Fruit fly (Drosophila melanogaster) whole organism, embryonic: ENCODE data around the gene Ccp84Ad.

Experiments
- Antp ChIP-seq: fragments of 200-800 bp; sonication (Bioruptor generic); optimal IDR thresholded peaks from 3 replicates; lab custom pipeline; 2016; ENCODE audit warnings: missing biosample characterization, missing genetic modification characterization
- B-H2 ChIP-seq: fragments of 200-800 bp; sonication (Bioruptor generic); optimal IDR thresholded peaks from 2 replicates; lab custom pipeline; 2018; ENCODE audit warnings: missing biosample characterization, mild to moderate bottlenecking, missing genetic modification characterization
- CG10267 ChIP-seq: fragments of 200-800 bp; sonication (Bioruptor generic); optimal IDR thresholded peaks from 2 replicates; lab custom pipeline; 2018; ENCODE audit warnings: missing biosample characterization, mild to moderate bottlenecking, missing genetic modification characterization, moderate library complexity
- CG10321 ChIP-seq: fragments of 200-800 bp; sonication (Bioruptor generic); IDR thresholded peaks from 2 replicates; pipeline ENCODE4 v1.3.6; 2022; ENCODE audit warnings: missing biosample characterization, missing genetic modification characterization
- CG11723 ChIP-seq: fragments of 200-800 bp; sonication (Bioruptor generic); optimal IDR thresholded peaks from 2 replicates; lab custom pipeline; 2017; ENCODE audit warnings: missing biosample characterization, mild to moderate bottlenecking, missing genetic modification characterization
- CG12659 ChIP-seq: fragments of 200-800 bp; sonication (Bioruptor generic); optimal IDR thresholded peaks from 3 replicates; lab custom pipeline; 2017; ENCODE audit warnings: mild to moderate bottlenecking, missing biosample characterization, missing genetic modification reagents, missing genetic modification characterization
- CG13775 ChIP-seq: fragments of 200-800 bp; sonication (Bioruptor generic); optimal IDR thresholded peaks from 3 replicates; lab custom pipeline; 2017; ENCODE audit warnings: missing biosample characterization, mild to moderate bottlenecking, missing genetic modification characterization
- CG15514 ChIP-seq: fragments of 200-800 bp; sonication (Bioruptor generic); optimal IDR thresholded peaks from 3 replicates; lab custom pipeline; 2017; ENCODE audit warnings: missing biosample characterization, missing genetic modification characterization, mild to moderate bottlenecking, moderate library complexity, missing genetic modification reagents
- CG16813 ChIP-seq: fragments of 200-800 bp; sonication (Bioruptor generic); IDR thresholded peaks from 3 replicates; pipeline ENCODE4 v1.3.6; 2022; ENCODE audit warnings: missing biosample characterization, missing genetic modification characterization; ENCODE audit not compliant: partially characterized antibody
- CG1792 ChIP-seq: fragments of 200-800 bp; sonication (Bioruptor generic); optimal IDR thresholded peaks from 2 replicates; lab custom pipeline; 2016; ENCODE audit warnings: missing biosample characterization, missing genetic modification characterization
- CG2678 ChIP-seq: fragments of 200-800 bp; sonication (Bioruptor generic); optimal IDR thresholded peaks from 3 replicates; lab custom pipeline; 2019; ENCODE audit warnings: missing biosample characterization, mild to moderate bottlenecking, missing genetic modification characterization, moderate library complexity
- CG30020 ChIP-seq: fragments of 200-800 bp; optimal IDR thresholded peaks from 2 replicates; lab custom pipeline; 2019; ENCODE audit warnings: missing biosample characterization, mild to moderate bottlenecking, missing genetic modification characterization, moderate library complexity
- CG33557 ChIP-seq: fragments of 200-800 bp; sonication (Bioruptor generic); optimal IDR thresholded peaks from 2 replicates; lab custom pipeline; 2019; ENCODE audit warnings: missing biosample characterization, mild to moderate bottlenecking, missing genetic modification characterization, moderate library complexity
- CG3726 ChIP-seq: fragments of 200-800 bp; sonication (Bioruptor generic); IDR thresholded peaks from 3 replicates; pipeline ENCODE4, ENCODE4 v1.3.6; 2022; ENCODE audit warnings: missing biosample characterization, missing genetic modification characterization
- CG4282 ChIP-seq: fragments of 200-800 bp; sonication (Bioruptor generic); optimal IDR thresholded peaks from 2 replicates; lab custom pipeline; 2016; ENCODE audit warnings: missing biosample characterization, missing genetic modification characterization
- CG4328 ChIP-seq: fragments of 200-800 bp; sonication (Bioruptor generic); optimal IDR thresholded peaks from 3 replicates; lab custom pipeline; 2017; ENCODE audit warnings: missing biosample characterization, missing genetic modification reagents, missing genetic modification characterization
- CG6683 ChIP-seq: fragments of 200-800 bp; sonication (Bioruptor generic); optimal IDR thresholded peaks from 2 replicates; lab custom pipeline; 2017; ENCODE audit warnings: missing biosample characterization, mild to moderate bottlenecking, missing genetic modification characterization, missing genetic modification reagents
- CG6813 ChIP-seq: fragments of 200-800 bp; sonication (Bioruptor generic); optimal IDR thresholded peaks from 2 replicates; lab custom pipeline; 2017; ENCODE audit warnings: missing biosample characterization, missing genetic modification characterization, mild to moderate bottlenecking, moderate library complexity, missing genetic modification reagents
- CoRest ChIP-seq: fragments of 200-800 bp; sonication (Bioruptor generic); optimal IDR thresholded peaks from 3 replicates; lab custom pipeline; 2018; ENCODE audit warnings: missing biosample characterization, mild to moderate bottlenecking, missing genetic modification characterization, moderate library complexity
- Dll ChIP-seq: fragments of 200-800 bp; sonication (Bioruptor generic); IDR thresholded peaks from 4 replicates; pipeline ENCODE4 v1.3.6; 2022; ENCODE audit warnings: missing biosample characterization, missing genetic modification characterization; ENCODE audit not compliant: partially characterized antibody
- ERR ChIP-seq: fragments of 200-800 bp; sonication (Bioruptor generic); optimal IDR thresholded peaks from 2 replicates; lab custom pipeline; 2016; ENCODE audit warnings: missing biosample characterization, missing genetic modification characterization
- HmgZ ChIP-seq: fragments of 200-800 bp; sonication (Bioruptor generic); optimal IDR thresholded peaks from 2 replicates; lab custom pipeline; 2018; ENCODE audit warnings: missing biosample characterization, mild to moderate bottlenecking, missing genetic modification characterization
- Lpt ChIP-seq: fragments of >200 bp; optimal IDR thresholded peaks from 2 replicates; lab custom pipeline; 2018; ENCODE audit warnings: missing biosample characterization, missing genetic modification characterization
- MTF-1 ChIP-seq: fragments of 200-800 bp; sonication (Bioruptor generic); optimal IDR thresholded peaks from 2 replicates; lab custom pipeline; 2018; ENCODE audit warnings: missing biosample characterization, mild to moderate bottlenecking, missing genetic modification characterization, borderline replicate concordance
- Mad ChIP-seq: fragments of 200-800 bp; sonication (Bioruptor generic); optimal IDR thresholded peaks from 2 replicates; lab custom pipeline; 2016; ENCODE audit warnings: missing biosample characterization, missing genetic modification characterization
- Med ChIP-seq: fragments of 200-800 bp; sonication (Bioruptor generic); peaks from one replicate; lab custom pipeline; 2016; ENCODE audit warnings: missing biosample characterization, missing genetic modification characterization, mild to moderate bottlenecking, inconsistent platforms, moderate library complexity
- Sox102F ChIP-seq: fragments of 200-800 bp; sonication (Bioruptor generic); optimal IDR thresholded peaks from 2 replicates; lab custom pipeline; 2018; ENCODE audit warnings: missing biosample characterization, mild to moderate bottlenecking, missing genetic modification characterization, moderate library complexity
- amos ChIP-seq: fragments of 200-800 bp; sonication (Bioruptor generic); IDR thresholded peaks from 2 replicates; pipeline ENCODE4 v1.3.6; 2022; ENCODE audit warnings: missing biosample characterization, missing genetic modification characterization; ENCODE audit not compliant: partially characterized antibody
- ato ChIP-seq: fragments of 200-800 bp; sonication (Bioruptor generic); IDR thresholded peaks from 2 replicates; pipeline ENCODE4 v1.3.6; 2022; ENCODE audit warnings: missing biosample characterization, missing genetic modification characterization; ENCODE audit not compliant: partially characterized antibody
- bab2 ChIP-seq: fragments of 200-800 bp; sonication (Bioruptor generic); optimal IDR thresholded peaks from 2 replicates; lab custom pipeline; 2016; ENCODE audit warnings: missing biosample characterization, missing genetic modification characterization
- bbx ChIP-seq: fragments of 200-800 bp; sonication (Bioruptor generic); IDR thresholded peaks from 2 replicates; pipeline ENCODE4 v1.3.6; 2022; ENCODE audit warnings: missing biosample characterization, missing genetic modification characterization; ENCODE audit not compliant: partially characterized antibody
- crp ChIP-seq, 2 experiments: fragments of 200-800 bp; sonication (Bioruptor generic); optimal IDR thresholded peaks; 2 replicates in 1 of 2; 3 replicates in 1 of 2; lab custom pipeline; 2017; ENCODE audit warnings: missing biosample characterization in 2 of 2, missing genetic modification characterization in 2 of 2, mild to moderate bottlenecking in 1 of 2, moderate library complexity in 1 of 2
- dati ChIP-seq: fragments of 200-800 bp; sonication (Bioruptor generic); IDR thresholded peaks from 2 replicates; pipeline ENCODE4 v1.3.6; 2022; ENCODE audit warnings: missing biosample characterization, missing genetic modification characterization
- dysf ChIP-seq: fragments of 200-800 bp; sonication (Bioruptor generic); IDR thresholded peaks from 3 replicates; pipeline ENCODE4 v1.3.6; 2022; ENCODE audit warnings: missing biosample characterization, missing genetic modification characterization
- gsb-n ChIP-seq: fragments of 200-800 bp; sonication (Bioruptor generic); optimal IDR thresholded peaks from 3 replicates; lab custom pipeline; 2018; ENCODE audit warnings: missing biosample characterization, mild to moderate bottlenecking, missing genetic modification characterization
- jumu ChIP-seq: fragments of 200-800 bp; sonication (Bioruptor generic); optimal IDR thresholded peaks from 3 replicates; lab custom pipeline; 2016; ENCODE audit warnings: missing biosample characterization, missing genetic modification characterization
- kay ChIP-seq: fragments of 200-800 bp; sonication (Bioruptor generic); optimal IDR thresholded peaks from 2 replicates; lab custom pipeline; 2016; ENCODE audit warnings: missing biosample characterization, missing genetic modification characterization
- kni ChIP-seq: fragments of 200-800 bp; sonication (Bioruptor generic); optimal IDR thresholded peaks from 3 replicates; lab custom pipeline; 2017; ENCODE audit warnings: mild to moderate bottlenecking, missing biosample characterization, missing genetic modification reagents, missing genetic modification characterization
- lmd ChIP-seq: fragments of 200-800 bp; sonication (Bioruptor generic); IDR thresholded peaks from 2 replicates; pipeline ENCODE4 v1.3.6; 2022; ENCODE audit warnings: missing biosample characterization, missing genetic modification characterization
- nmo ChIP-seq: fragments of 200-800 bp; sonication (Bioruptor generic); optimal IDR thresholded peaks from 2 replicates; lab custom pipeline; 2018; ENCODE audit warnings: missing biosample characterization, mild to moderate bottlenecking, missing genetic modification characterization, moderate library complexity
- peb ChIP-seq: fragments of 200-800 bp; sonication (Bioruptor generic); IDR thresholded peaks from 2 replicates; pipeline ENCODE4 v1.3.6; 2022; ENCODE audit warnings: missing biosample characterization, missing genetic modification characterization
- sens-2 ChIP-seq: fragments of 200-800 bp; sonication (Bioruptor generic); IDR thresholded peaks from 2 replicates; pipeline ENCODE4 v1.3.6; 2022; ENCODE audit warnings: missing biosample characterization, missing genetic modification characterization
- stc ChIP-seq: fragments of 200-800 bp; sonication (Bioruptor generic); IDR thresholded peaks from 2 replicates; pipeline ENCODE4 v1.3.6; 2022; ENCODE audit warnings: missing biosample characterization, missing genetic modification characterization
- stwl ChIP-seq: fragments of 200-800 bp; sonication (Bioruptor generic); optimal IDR thresholded peaks from 3 replicates; lab custom pipeline; 2018; ENCODE audit warnings: missing biosample characterization, mild to moderate bottlenecking, missing genetic modification characterization, moderate library complexity
- trh ChIP-seq: fragments of 200-800 bp; sonication (Bioruptor generic); optimal IDR thresholded peaks from 2 replicates; lab custom pipeline; 2016; ENCODE audit warnings: missing biosample characterization, missing genetic modification characterization
- wek ChIP-seq: fragments of 200-800 bp; sonication (Bioruptor generic); optimal IDR thresholded peaks from 3 replicates; lab custom pipeline; 2018; ENCODE audit warnings: missing biosample characterization, mild to moderate bottlenecking, missing genetic modification characterization, moderate library complexity

The Ccp84Ad gene

dm6 chr3R:6657278-6658246 is 35.0 kb upstream of the Ccp84Ad start, which contains the start of the genes CG1307 and twr (continued):
- TF ChIP-seq CG10321 (GFP tag; lab: Robert Waterston, UW): 0 out of 2 replicates have a peak, but pooled peaks have one; percentile 11
- TF ChIP-seq Antp (GFP tag; lab: Kevin White, UChicago): no peak
- no peak for TF ChIP-seq jumu (GFP tag; lab: Kevin White, UChicago)
- no peak for TF ChIP-seq dati (GFP tag; lab: Robert Waterston, UW)
- TF ChIP-seq ERR (GFP tag; lab: Kevin White, UChicago): no peak
- peak; percentile 10 for TF ChIP-seq CG6813 (GFP tag; lab: Kevin White, UChicago)
- TF ChIP-seq kni (GFP tag; lab: Kevin White, UChicago): no peak
- peak; percentile 51 for TF ChIP-seq HmgZ
- TF ChIP-seq CG16813 (GFP tag; lab: Robert Waterston, UW): no peak; the same call in 2 of the 3 replicates
- TF ChIP-seq Med (GFP tag; lab: Kevin White, UChicago): peak; percentile 82
- 0 out of 2 replicates have a peak, but pooled peaks have one; percentile 26 for TF ChIP-seq lmd (GFP tag; lab: Robert Waterston, UW)
- TF ChIP-seq CG33557 (GFP tag; lab: Kevin White, UChicago): peak; percentile 41
- TF ChIP-seq CG2678 (tag; lab: Kevin White, UChicago): no peak
- TF ChIP-seq MTF-1: peak; percentile 18
- peak; percentile 65 for TF ChIP-seq CG15514 (GFP tag; lab: Kevin White, UChicago)
- no peak for TF ChIP-seq gsb-n (tag; lab: Kevin White, UChicago)
- TF ChIP-seq B-H2 (GFP tag; lab: Kevin White, UChicago): no peak
- TF ChIP-seq CG10267 (tag; lab: Kevin White, UChicago): peak; percentile 55
- TF ChIP-seq dysf (GFP tag; lab: Robert Waterston, UW): peak; percentile 22; the same call in 1 of the 3 replicates
- TF ChIP-seq trh (GFP tag; lab: Kevin White, UChicago): no peak
- TF ChIP-seq bab2 (GFP tag; lab: Kevin White, UChicago): peak; percentile 11
- TF ChIP-seq nmo (GFP tag; lab: Kevin White, UChicago): peak; percentile 62
- TF ChIP-seq Mad: peak; percentile 7
- TF ChIP-seq CG30020 (tag; lab: Kevin White, UChicago): no peak
- TF ChIP-seq stwl: peak; percentile 51
- no peak for TF ChIP-seq kay (GFP tag; lab: Kevin White, UChicago)
- TF ChIP-seq Sox102F: no peak
- TF ChIP-seq Dll (GFP tag; lab: Robert Waterston, UW): 0 out of 4 replicates have a peak, but pooled peaks have one; percentile 25
- no peak for TF ChIP-seq CG1792
- TF ChIP-seq Lpt (GFP tag; lab: Kevin White, UChicago): no peak
- no peak for TF ChIP-seq CG6683
- no peak for TF ChIP-seq CG3726 (GFP tag; lab: Robert Waterston, UW)
- TF ChIP-seq crp (GFP tag; optimal IDR thresholded peaks at IDR 0.05; lab: Kevin White, UChicago): peak in 1 of 2 experiments; percentile 52
- TF ChIP-seq CG13775 (GFP tag; lab: Kevin White, UChicago): peak; percentile 68
- no peak for TF ChIP-seq peb
- TF ChIP-seq stc (GFP tag; lab: Robert Waterston, UW): no peak; the same call in 1 of the 2 replicates
- peak; percentile 36; the same call in 1 of the 2 replicates for TF ChIP-seq amos (GFP tag; lab: Robert Waterston, UW)
- no peak for TF ChIP-seq ato (GFP tag; lab: Robert Waterston, UW)
- TF ChIP-seq bbx (GFP tag; lab: Robert Waterston, UW): 0 out of 2 replicates have a peak, but pooled peaks have one; percentile 9
- TF ChIP-seq sens-2 (GFP tag; lab: Robert Waterston, UW): no peak
- TF ChIP-seq CoRest (tag; lab: Kevin White, UChicago): peak; percentile 74
- TF ChIP-seq CG12659 (GFP tag; lab: Kevin White, UChicago): peak; percentile 77
- peak; percentile 99 for TF ChIP-seq wek (GFP tag; lab: Kevin White, UChicago)
- peak; percentile 29 for TF ChIP-seq CG4328 (GFP tag; lab: Kevin White, UChicago)
- TF ChIP-seq CG4282 (GFP tag; lab: Kevin White, UChicago): no peak
- no peak for TF ChIP-seq CG11723
